Worm (Caenorhabditis elegans) whole organism, early embryonic: ENCODE data around the gene W04E12.5.

ENCODE experiments used
- ama-1 ChIP-seq: fragments of 150-350 bp; optimal IDR thresholded peaks from 2 replicates; lab custom pipeline; 2014
- ets-7 ChIP-seq: sonication (generic microtip); optimal IDR thresholded peaks from 2 replicates; lab custom pipeline; 2016; ENCODE audit warnings: missing genotype, missing genetic modification characterization, missing compliant biosample characterization
- flt-1 ChIP-seq: fragments of 200-800 bp; sonication (Bioruptor generic); IDR thresholded peaks from 2 replicates; pipeline ENCODE4 v1.3.6; 2022; ENCODE audit warnings: missing genetic modification characterization, missing compliant biosample characterization
- hmg-4 ChIP-seq: fragments of 200-800 bp; sonication (Bioruptor generic); optimal IDR thresholded peaks from 2 replicates; lab custom pipeline; 2018; ENCODE audit warnings: mild to moderate bottlenecking, missing genetic modification characterization, missing compliant biosample characterization
- scrt-1 ChIP-seq: fragments of 200-800 bp; sonication (Bioruptor generic); IDR thresholded peaks from 2 replicates; pipeline ENCODE4 v1.3.6; 2022; ENCODE audit warnings: missing genetic modification characterization, missing compliant biosample characterization
- tbx-11 ChIP-seq: fragments of 200-800 bp; sonication (Bioruptor generic); IDR thresholded peaks from 2 replicates; pipeline ENCODE4 v1.3.6; 2022; ENCODE audit warnings: missing genetic modification characterization, missing compliant biosample characterization

- no peak for TF ChIP-seq ama-1
- TF ChIP-seq flt-1 (GFP tag; lab: Robert Waterston, UW), result no peak
- no peak for TF ChIP-seq hmg-4 (GFP tag; lab: Kevin White, UChicago)
- no peak for TF ChIP-seq scrt-1 (GFP tag; lab: Robert Waterston, UW)
- TF ChIP-seq ets-7 (tag; lab: Kevin White, UChicago), result no peak
- TF ChIP-seq tbx-11 (GFP tag; lab: Robert Waterston, UW), result no peak
These were observed 8.5 kb upstream of the W04E12.5 start, which contains the start of gene W04E12.7 for ce11 chrV:19737458-19737857.
